Fruit fly (Drosophila melanogaster) ovary, adult (tissue): ENCODE results near the gene yrt.

Experiments used
- CG17801 ChIP-seq: fragments of 200-800 bp; optimal IDR thresholded peaks from 2 replicates; lab custom pipeline; 2019; ENCODE audit warnings: missing biosample characterization, mild to moderate bottlenecking, missing genetic modification characterization, moderate library complexity; ENCODE audit not compliant: partially characterized antibody

The yrt gene

dm6 chr3R:13425470-13426033 lies 9.2 kb downstream of the yrt start, which contains the start of gene Act87E:
Act87E (plus strand) TSS chr3R:13425983.
- TF ChIP-seq CG17801 (GFP tag; lab: Kevin White, UChicago): no peak

- no peak for TF ChIP-seq CG17801 (GFP tag; lab: Kevin White, UChicago)
Observed at dm6 chr3R:13422178-13422577, 12.6 kb downstream of the yrt start.

- TF ChIP-seq CG17801 (GFP tag; lab: Kevin White, UChicago): no peak
Observed at dm6 chr3R:13419979-13420378, 14.8 kb downstream of the yrt start, which contains the start of gene Ir87a. Ir87a (plus strand) TSS chr3R:13420279.

- TF ChIP-seq CG17801 (GFP tag; lab: Kevin White, UChicago): no peak
Observed at dm6 chr3R:13417067-13417595, 17.7 kb downstream of the yrt start.

dm6 chr3R:13415186-13415585 lies 19.6 kb downstream of the yrt start, which contains the start of gene yellow-e:
yellow-e (minus strand) TSS chr3R:13415286.
- TF ChIP-seq CG17801 (GFP tag; lab: Kevin White, UChicago): no peak

dm6 chr3R:13412704-13413103 lies 22.1 kb downstream of the yrt start:
- no peak for TF ChIP-seq CG17801 (GFP tag; lab: Kevin White, UChicago)

- TF ChIP-seq CG17801 (GFP tag; lab: Kevin White, UChicago): no peak
Observed at dm6 chr3R:13406898-13407297, 27.9 kb downstream of the yrt start, which contains the start of gene yellow-e2. yellow-e2 (minus strand) TSS chr3R:13406998.

- no peak for TF ChIP-seq CG17801 (GFP tag; lab: Kevin White, UChicago)
Observed at dm6 chr3R:13404841-13405441, 29.8 kb downstream of the yrt start, which contains the start of gene yellow-e3. yellow-e3 (minus strand) TSS chr3R:13404870.

- no peak for TF ChIP-seq CG17801 (GFP tag; lab: Kevin White, UChicago)
Observed at dm6 chr3R:13403032-13403459, 31.7 kb downstream of the yrt start, which contains the start of gene Dpm3. Dpm3 (minus strand) TSS chr3R:13403051.

dm6 chr3R:13401722-13402296 lies 33.0 kb downstream of the yrt start, which contains the start of gene GILT1:
GILT1 (minus strand) TSS chr3R:13401862.
- TF ChIP-seq CG17801 (GFP tag; lab: Kevin White, UChicago): peak; percentile 27

dm6 chr3R:13400902-13401721 lies 33.7 kb downstream of the yrt start:
- TF ChIP-seq CG17801 (GFP tag; lab: Kevin White, UChicago): peak; percentile 91

- no peak for TF ChIP-seq CG17801 (GFP tag; lab: Kevin White, UChicago)
Observed at dm6 chr3R:13397535-13397934, 37.2 kb downstream of the yrt start, which contains the start of gene CG14377. CG14377 (plus strand) TSS chr3R:13397835.

- no peak for TF ChIP-seq CG17801 (GFP tag; lab: Kevin White, UChicago)
Observed at dm6 chr3R:13397040-13397439, 37.7 kb downstream of the yrt start, which contains the start of gene CG14374. CG14374 (minus strand) TSS chr3R:13397140.

dm6 chr3R:13395133-13395532 lies 39.7 kb downstream of the yrt start, which contains the start of gene CCHa2:
CCHa2 (minus strand) TSS chr3R:13395197.
- no peak for TF ChIP-seq CG17801 (GFP tag; lab: Kevin White, UChicago)
